Worm (Caenorhabditis elegans) whole organism, L4 larva: Measurements from ENCODE around the gene aff-1.

ENCODE experiments used
- F10B5.3 ChIP-seq: sonication (generic microtip); optimal IDR thresholded peaks from 2 replicates; lab custom pipeline; 2016; ENCODE audit warnings: mild to moderate bottlenecking, missing genetic modification characterization, missing compliant biosample characterization
- F37D6.2 ChIP-seq: sonication (generic microtip); optimal IDR thresholded peaks from 2 replicates; lab custom pipeline; 2016; ENCODE audit warnings: mild to moderate bottlenecking, missing genetic modification characterization, missing compliant biosample characterization
- T26A8.4 ChIP-seq: fragments of 200-800 bp; sonication (Bioruptor generic); IDR thresholded peaks from 2 replicates; pipeline ENCODE4 v1.3.6; 2022; ENCODE audit warnings: missing genetic modification characterization, missing compliant biosample characterization
- Y105C5A.15 ChIP-seq: fragments of 200-800 bp; sonication (Bioruptor generic); IDR thresholded peaks from 2 replicates; pipeline ENCODE4 v1.3.6; 2022; ENCODE audit warnings: missing genetic modification characterization, missing compliant biosample characterization
- Y48G9A.11 ChIP-seq: fragments of 200-800 bp; sonication (Bioruptor generic); IDR thresholded peaks from 2 replicates; pipeline ENCODE4 v1.3.6; 2022; ENCODE audit warnings: missing genetic modification reagents, missing genetic modification characterization, missing compliant biosample characterization
- Y5F2A.4 ChIP-seq: fragments of 200-800 bp; sonication (Bioruptor generic); optimal IDR thresholded peaks from 2 replicates; lab custom pipeline; 2018; ENCODE audit warnings: mild to moderate bottlenecking, missing genetic modification characterization, missing compliant biosample characterization
- ZK546.5 ChIP-seq, 2 experiments: sonication (generic microtip); optimal IDR thresholded peaks; 2 replicates each; lab custom pipeline; 2017; ENCODE audit warnings: missing biosample characterization in 2 of 2, missing genetic modification characterization in 2 of 2
- arid-1 ChIP-seq: fragments of 200-800 bp; sonication (Bioruptor generic); conservative IDR thresholded peaks from 2 replicates; pipeline ENCODE4 v1.3.6; 2022; ENCODE audit warnings: missing genetic modification reagents, missing genetic modification characterization, missing compliant biosample characterization
- attf-4 ChIP-seq: sonication (generic microtip); optimal IDR thresholded peaks from 3 replicates; lab custom pipeline; 2017; ENCODE audit warnings: missing biosample characterization, missing genetic modification characterization
- ceh-28 ChIP-seq: fragments of 150-350 bp; optimal IDR thresholded peaks from 2 replicates; lab custom pipeline; 2014; ENCODE audit warnings: missing biosample characterization, missing genetic modification reagents, missing genetic modification characterization
- ceh-44 ChIP-seq: fragments of 200-800 bp; sonication (Bioruptor generic); IDR thresholded peaks from 2 replicates; pipeline ENCODE4 v1.3.6; 2022; ENCODE audit warnings: missing genetic modification reagents, missing genetic modification characterization, missing compliant biosample characterization
- ctbp-1 ChIP-seq: fragments of 200-800 bp; sonication (Bioruptor generic); IDR thresholded peaks from 2 replicates; pipeline ENCODE4 v1.3.6; 2022; ENCODE audit warnings: missing genetic modification reagents, missing genetic modification characterization, missing compliant biosample characterization
- daf-12 ChIP-seq: fragments of 150-350 bp; optimal IDR thresholded peaks from 2 replicates; lab custom pipeline; 2014; ENCODE audit warnings: missing biosample characterization, missing genetic modification reagents, missing genetic modification characterization
- daf-16 ChIP-seq, 3 experiments: sonication (generic microtip); optimal IDR thresholded peaks; 2 replicates each; lab custom pipeline; 2016 to 2017; ENCODE audit warnings: missing genetic modification characterization in 3 of 3, missing genetic modification reagents in 3 of 3, mild to moderate bottlenecking in 2 of 3, missing compliant biosample characterization in 2 of 3, missing biosample characterization in 1 of 3, moderate library complexity in 1 of 3
- daf-19 ChIP-seq: fragments of 200-800 bp; sonication (Bioruptor generic); conservative IDR thresholded peaks from 2 replicates; pipeline ENCODE4 v1.3.6; 2022; ENCODE audit warnings: missing genetic modification characterization, missing compliant biosample characterization
- duxl-1 ChIP-seq: sonication (generic microtip); optimal IDR thresholded peaks from 2 replicates; lab custom pipeline; 2016; ENCODE audit warnings: mild to moderate bottlenecking, missing genetic modification characterization, moderate library complexity, missing compliant biosample characterization; ENCODE audit not compliant: poor library complexity
- dve-1 ChIP-seq: sonication (generic microtip); optimal IDR thresholded peaks from 2 replicates; lab custom pipeline; 2017; ENCODE audit warnings: antibody characterized with exemption, mild to moderate bottlenecking, missing genetic modification characterization, missing compliant biosample characterization; ENCODE audit not compliant: insufficient read depth
- egl-43 ChIP-seq: fragments of 200-800 bp; sonication (Bioruptor generic); IDR thresholded peaks from 2 replicates; pipeline ENCODE4 v1.3.6; 2022; ENCODE audit warnings: missing genetic modification reagents, missing genetic modification characterization, missing compliant biosample characterization
- gei-8 ChIP-seq: fragments of 200-800 bp; sonication (Bioruptor generic); optimal IDR thresholded peaks from 2 replicates; lab custom pipeline; 2018; ENCODE audit warnings: mild to moderate bottlenecking, missing genetic modification characterization, missing compliant biosample characterization
- hlh-11 ChIP-seq: fragments of 200-800 bp; sonication (Bioruptor generic); optimal IDR thresholded peaks from 2 replicates; lab custom pipeline; 2018; ENCODE audit warnings: mild to moderate bottlenecking, missing genetic modification characterization, missing compliant biosample characterization
- lin-1 ChIP-seq: fragments of 200-800 bp; sonication (Bioruptor generic); IDR thresholded peaks from 2 replicates; pipeline ENCODE4 v1.3.6; 2022; ENCODE audit warnings: missing genetic modification reagents, missing genetic modification characterization, missing compliant biosample characterization
- lin-15B ChIP-seq: fragments of 150-350 bp; sonication (generic microtip); optimal IDR thresholded peaks from 3 replicates; lab custom pipeline; 2014; ENCODE audit warnings: missing biosample characterization, missing genetic modification characterization
- lin-39 ChIP-seq: fragments of 150-350 bp; optimal IDR thresholded peaks from 2 replicates; lab custom pipeline; 2014; ENCODE audit warnings: missing biosample characterization, missing genetic modification reagents, missing genetic modification characterization
- lsy-2 ChIP-seq, 2 experiments: fragments of 150-350 bp in 1 of 2; sonication (generic microtip) in 1 of 2; optimal IDR thresholded peaks; 2 replicates each; lab custom pipeline; 2014 to 2017; ENCODE audit warnings: missing biosample characterization in 2 of 2, missing genetic modification characterization in 2 of 2
- madf-5 ChIP-seq, 2 experiments: fragments of 200-800 bp; sonication (Bioruptor generic); IDR thresholded peaks; 2 replicates each; pipeline ENCODE4 v1.3.6; 2022; ENCODE audit warnings: missing compliant biosample characterization in 2 of 2, missing genetic modification characterization in 2 of 2
- mep-1 ChIP-seq: fragments of 150-350 bp; sonication (generic microtip); optimal IDR thresholded peaks from 3 replicates; lab custom pipeline; 2014; ENCODE audit warnings: missing biosample characterization, missing genetic modification characterization
- mxl-3 ChIP-seq: fragments of 200-800 bp; sonication (Bioruptor generic); optimal IDR thresholded peaks from 2 replicates; lab custom pipeline; 2018; ENCODE audit warnings: mild to moderate bottlenecking, missing genetic modification characterization, missing compliant biosample characterization
- nhr-11 ChIP-seq: fragments of 150-350 bp; optimal IDR thresholded peaks from 2 replicates; lab custom pipeline; 2014; ENCODE audit warnings: missing biosample characterization, missing genetic modification characterization
- nhr-237 ChIP-seq: sonication (generic microtip); optimal IDR thresholded peaks from 2 replicates; lab custom pipeline; 2017; ENCODE audit warnings: missing biosample characterization, missing genetic modification characterization
- nhr-42 ChIP-seq: fragments of 200-800 bp; sonication (Bioruptor generic); IDR thresholded peaks from 2 replicates; pipeline ENCODE4 v1.3.6; 2022; ENCODE audit warnings: missing genetic modification characterization, missing compliant biosample characterization
- nhr-48 ChIP-seq: sonication (generic microtip); optimal IDR thresholded peaks from 2 replicates; lab custom pipeline; 2016; ENCODE audit warnings: mild to moderate bottlenecking, missing genetic modification characterization, missing compliant biosample characterization
- nhr-6 ChIP-seq: fragments of 150-350 bp; optimal IDR thresholded peaks from 2 replicates; lab custom pipeline; 2014; ENCODE audit warnings: missing biosample characterization, missing genetic modification characterization
- nhr-77 ChIP-seq: fragments of 150-350 bp; optimal IDR thresholded peaks from 2 replicates; lab custom pipeline; 2014; ENCODE audit warnings: missing biosample characterization, missing genetic modification characterization
- pha-4 ChIP-seq, 2 experiments: fragments of 150-350 bp in 1 of 2; fragments of 200-800 bp in 1 of 2; sonication (Bioruptor generic) in 1 of 2; IDR thresholded peaks in 1 of 2; optimal IDR thresholded peaks in 1 of 2; 2 replicates each; pipeline versions ENCODE4 v1.3.6 to Lab custom; 2014 to 2022; ENCODE audit warnings: missing genetic modification characterization in 2 of 2, missing genetic modification reagents in 2 of 2, missing biosample characterization in 1 of 2, missing compliant biosample characterization in 1 of 2
- php-3 ChIP-seq: fragments of 200-800 bp; sonication (Bioruptor generic); IDR thresholded peaks from 2 replicates; pipeline ENCODE4 v1.3.6; 2022; ENCODE audit warnings: missing genetic modification reagents, missing genetic modification characterization, missing compliant biosample characterization
- pqm-1 ChIP-seq: sonication (generic microtip); optimal IDR thresholded peaks from 2 replicates; lab custom pipeline; 2017; ENCODE audit warnings: missing biosample characterization, missing genetic modification characterization
- rbr-2 ChIP-seq: sonication (generic microtip); optimal IDR thresholded peaks from 2 replicates; lab custom pipeline; 2016; ENCODE audit warnings: missing genotype, missing genetic modification characterization, missing compliant biosample characterization
- saeg-2 ChIP-seq: fragments of 200-800 bp; sonication (Bioruptor generic); IDR thresholded peaks from 2 replicates; pipeline ENCODE4 v1.3.6; 2022; ENCODE audit warnings: missing genetic modification reagents, missing genetic modification characterization, missing compliant biosample characterization
- skn-1 ChIP-seq: fragments of 150-350 bp; optimal IDR thresholded peaks from 2 replicates; lab custom pipeline; 2014; ENCODE audit warnings: missing biosample characterization, missing genetic modification characterization
- snpc-1.2 ChIP-seq: fragments of 200-800 bp; sonication (Bioruptor generic); IDR thresholded peaks from 2 replicates; pipeline ENCODE4 v1.3.6; 2022; ENCODE audit warnings: missing genetic modification reagents, missing genetic modification characterization, missing compliant biosample characterization
- snpc-4 ChIP-seq: fragments of 150-350 bp; optimal IDR thresholded peaks from 2 replicates; lab custom pipeline; 2014; ENCODE audit warnings: missing biosample characterization, missing genetic modification characterization
- spr-3 ChIP-seq: fragments of 200-800 bp; sonication (Bioruptor generic); optimal IDR thresholded peaks from 2 replicates; lab custom pipeline; 2018; ENCODE audit warnings: mild to moderate bottlenecking, missing genetic modification characterization, missing compliant biosample characterization
- tag-97 ChIP-seq: fragments of 200-800 bp; sonication (Bioruptor generic); IDR thresholded peaks from 2 replicates; pipeline ENCODE4 v1.3.6; 2022; ENCODE audit warnings: missing genetic modification characterization, missing compliant biosample characterization
- zag-1 ChIP-seq: fragments of 150-350 bp; optimal IDR thresholded peaks from 2 replicates; lab custom pipeline; 2014; ENCODE audit warnings: missing biosample characterization, missing genetic modification characterization
- zfp-3 ChIP-seq: fragments of 200-800 bp; sonication (Bioruptor generic); conservative IDR thresholded peaks from 2 replicates; pipeline ENCODE4 v1.3.6; 2022; ENCODE audit warnings: missing genetic modification reagents, missing genetic modification characterization, missing compliant biosample characterization
- zip-2 ChIP-seq: fragments of 150-350 bp; optimal IDR thresholded peaks from 2 replicates; lab custom pipeline; 2014; ENCODE audit warnings: missing biosample characterization, missing genetic modification characterization
- ztf-7 ChIP-seq: fragments of 150-350 bp; optimal IDR thresholded peaks from 2 replicates; lab custom pipeline; 2014; ENCODE audit warnings: missing biosample characterization, missing genetic modification characterization

Gene aff-1

DNA sequence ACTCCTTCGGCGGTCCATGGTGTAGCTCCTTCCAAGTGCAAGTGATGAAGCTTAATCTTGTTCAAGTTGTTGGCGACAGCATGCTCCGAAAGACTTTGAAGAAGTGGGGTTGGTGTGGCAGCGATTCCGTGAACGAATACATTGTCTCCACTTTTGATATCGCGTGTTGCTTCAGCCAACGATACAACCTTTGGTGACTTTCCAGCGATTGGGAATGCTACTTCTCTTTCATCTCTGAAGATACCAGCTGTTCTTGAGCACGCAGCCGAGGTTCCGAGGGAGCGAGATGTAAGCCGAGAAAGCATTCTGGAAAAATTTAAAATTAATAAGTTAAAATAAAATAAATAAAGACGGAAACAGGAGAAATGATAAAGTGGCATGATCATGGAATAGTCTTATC, 26.5 kb upstream of the aff-1 start, which contains the start of gene acer-1 (continued):
- TF ChIP-seq nhr-48 (tag; lab: Kevin White, UChicago) (no peak), php-3 (no peak), snpc-1.2 (no peak), nhr-42 (GFP tag; lab: Robert Waterston, UW) (no peak), nhr-237 (tag; lab: Kevin White, UChicago) (no peak), lin-39 (tag; lab: Kevin White, UChicago) (no peak), skn-1 (no peak), hlh-11 (peak; percentile 18), tag-97 (GFP tag; lab: Robert Waterston, UW) (no peak), Y105C5A.15 (0 out of 2 replicates have a peak, but pooled peaks have one; percentile 25), mep-1 (no peak), pqm-1 (tag; lab: Kevin White, UChicago) (no peak), rbr-2 (tag; lab: Kevin White, UChicago) (no peak), ztf-7 (tag; lab: Kevin White, UChicago) (no peak), egl-43 (GFP tag; lab: Robert Waterston, UW) (0 out of 2 replicates have a peak, but pooled peaks have one; percentile 28), T26A8.4 (GFP tag; lab: Robert Waterston, UW) (no peak), ZK546.5 (tag; optimal IDR thresholded peaks at IDR 0.05; lab: Kevin White, UChicago) (no peak), ceh-44 (no peak), lin-15B (tag; lab: Kevin White, UChicago) (no peak), nhr-6 (tag; lab: Kevin White, UChicago) (no peak), attf-4 (tag; lab: Kevin White, UChicago) (no peak), Y48G9A.11 (GFP tag; lab: Robert Waterston, UW) (no peak), ceh-28 (no peak), daf-12 (tag; lab: Kevin White, UChicago) (no peak), snpc-4 (tag; lab: Kevin White, UChicago) (no peak), duxl-1 (tag; lab: Kevin White, UChicago) (no peak), daf-19 (GFP tag; lab: Robert Waterston, UW) (no peak), gei-8 (no peak), pha-4 (GFP tag; IDR thresholded peaks at IDR 0.05; lab: Robert Waterston, UW) (no peak), pha-4 (tag; optimal IDR thresholded peaks at IDR 0.05; lab: Kevin White, UChicago) (no peak), mxl-3 (no peak), zfp-3 (no peak; the same call in 1 of the 2 replicates), zag-1 (no peak), arid-1 (GFP tag; lab: Robert Waterston, UW) (no peak), nhr-11 (tag; lab: Kevin White, UChicago) (no peak), Y5F2A.4 (GFP tag; lab: Kevin White, UChicago) (no peak), lin-1 (GFP tag; lab: Robert Waterston, UW) (no peak), spr-3 (no peak), nhr-77 (tag; lab: Kevin White, UChicago) (no peak), saeg-2 (0 out of 2 replicates have a peak, but pooled peaks have one; percentile 8), F37D6.2 (tag; lab: Kevin White, UChicago) (no peak), dve-1 (no peak), zip-2 (tag; lab: Kevin White, UChicago) (no peak), lsy-2 (tag; optimal IDR thresholded peaks at IDR 0.05; lab: Kevin White, UChicago) (no peak), daf-16 (GFP tag; optimal IDR thresholded peaks at IDR 0.05; lab: Kevin White, UChicago) (no peak), daf-16 (tag; optimal IDR thresholded peaks at IDR 0.05; lab: Kevin White, UChicago) (no peak), F10B5.3 (tag; lab: Kevin White, UChicago) (no peak), ctbp-1 (GFP tag; lab: Robert Waterston, UW) (peak; percentile 33; the same call in 1 of the 2 replicates), madf-5 (GFP tag; IDR thresholded peaks at IDR 0.05; lab: Robert Waterston, UW) (no peak)
- TF ChIP-seq, all 104 proteins: peak for 10
